Fruit fly (Drosophila melanogaster): ENCODE results near the gene DIP-kappa.

Gene DIP-kappa

DNA sequence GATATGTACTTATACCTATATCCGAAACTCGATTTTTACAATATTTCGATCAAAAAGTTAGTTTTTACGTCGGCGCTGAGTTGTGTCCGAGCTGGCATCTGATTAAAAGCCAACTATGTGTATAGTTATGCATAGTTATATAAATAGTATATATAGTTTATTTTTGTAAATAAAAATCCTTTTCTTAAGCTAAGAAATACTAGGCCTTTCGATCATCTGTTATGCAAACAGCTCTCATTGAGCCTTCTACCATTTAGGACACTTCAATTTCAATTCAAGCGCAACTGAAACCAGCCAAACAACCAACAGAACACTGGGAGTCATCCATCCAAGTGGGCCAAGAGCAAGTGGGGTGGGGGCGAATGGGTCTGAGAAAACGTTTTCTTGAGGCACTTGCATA lies 6.4 kb upstream of the DIP-kappa start, which contains the start of gene CG9014:
Gene CG9014 (minus strand): TSS at position 101 of the 400 bp plus-strand sequence.
- no peak for TF ChIP-seq Ets96B (tag; optimal IDR thresholded peaks at IDR 0.05)
- no peak for TF ChIP-seq achi (GFP tag; optimal IDR thresholded peaks at IDR 0.05)
- TF ChIP-seq CG34406 (GFP tag; optimal IDR thresholded peaks at IDR 0.05) = no peak
- no peak for TF ChIP-seq Hr39 (GFP tag; optimal IDR thresholded peaks at IDR 0.05)
- TF ChIP-seq acj6 (GFP tag; optimal IDR thresholded peaks at IDR 0.05) = no peak
- no peak for TF ChIP-seq dsx (GFP tag; optimal IDR thresholded peaks at IDR 0.05; ENCODE audit: poor library complexity, severe bottlenecking)
- TF ChIP-seq CG11762 (GFP tag; optimal IDR thresholded peaks at IDR 0.05; ENCODE audit: insufficient read depth) = no peak
- TF ChIP-seq CG9139 (GFP tag; optimal IDR thresholded peaks at IDR 0.05) = no peak
- no peak for TF ChIP-seq Blimp-1 (GFP tag; optimal IDR thresholded peaks at IDR 0.05)
- TF ChIP-seq eg (GFP tag; IDR thresholded peaks at IDR 0.05) = no peak
- TF ChIP-seq Hr4 (GFP tag; optimal IDR thresholded peaks at IDR 0.05) = no peak
- no peak for TF ChIP-seq CG6163 (GFP tag; IDR thresholded peaks at IDR 0.05)
- no peak for TF ChIP-seq CG15336 (GFP tag; IDR thresholded peaks at IDR 0.05)
- TF ChIP-seq Sox15 (GFP tag; optimal IDR thresholded peaks at IDR 0.05) = no peak
- TF ChIP-seq CG11294 (GFP tag; IDR thresholded peaks at IDR 0.05) = no peak
- TF ChIP-seq Gug (GFP tag; IDR thresholded peaks at IDR 0.05) = no peak
- TF ChIP-seq Sox14 (GFP tag; optimal IDR thresholded peaks at IDR 0.05) = no peak
- TF ChIP-seq CG8119 (GFP tag; IDR thresholded peaks at IDR 0.05) = no peak
- TF ChIP-seq CG3032 (tag; optimal IDR thresholded peaks at IDR 0.05) = no peak

DNA sequence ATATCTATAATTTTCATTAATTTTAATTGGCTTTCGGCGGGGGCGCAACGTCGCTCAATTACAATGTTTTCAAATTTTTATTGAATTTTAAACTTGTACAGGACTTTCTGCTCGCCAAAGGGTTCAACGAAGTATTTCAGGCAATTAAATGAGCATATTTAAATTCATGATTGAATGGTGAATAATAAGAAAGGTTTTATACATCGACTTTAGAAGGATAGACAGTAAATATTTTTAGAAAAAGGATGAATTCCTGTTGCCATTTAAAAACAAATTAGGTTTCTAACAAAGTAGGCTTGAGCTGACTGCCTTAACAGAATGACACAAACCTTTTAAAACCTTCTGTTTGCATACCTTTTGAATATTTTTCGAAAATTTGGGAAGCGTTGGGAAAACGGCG lies 9.2 kb downstream of the DIP-kappa start, which contains the start of gene Gpo3:
Gene Gpo3 (plus strand): TSS at position 301 of the 400 bp plus-strand sequence.
- no peak for TF ChIP-seq fkh (GFP tag; optimal IDR thresholded peaks at IDR 0.05)

DNA sequence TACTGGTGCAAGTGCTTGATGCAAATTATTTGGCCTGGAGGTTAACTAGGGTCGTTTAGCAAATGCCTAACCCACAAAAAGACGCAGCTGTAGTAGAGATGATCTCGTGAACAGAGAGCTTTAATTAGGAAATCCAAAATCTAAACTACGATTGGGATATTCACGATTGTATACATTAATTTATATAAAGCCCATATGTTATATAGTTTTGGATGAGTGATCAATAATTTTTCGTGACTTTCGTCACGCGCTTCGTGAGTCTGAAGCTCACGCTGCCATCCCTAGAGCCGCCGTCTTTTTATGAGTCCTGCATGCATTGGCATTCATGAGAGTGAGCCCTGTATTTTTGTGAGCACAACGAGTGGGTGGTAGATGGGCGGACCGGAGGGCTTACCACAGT lies 18.1 kb downstream of the DIP-kappa start:
- TF ChIP-seq dsx (GFP tag; optimal IDR thresholded peaks at IDR 0.05; ENCODE audit: poor library complexity, severe bottlenecking) (peak; percentile 4), CG9139 (GFP tag; optimal IDR thresholded peaks at IDR 0.05) (no peak), CG6854 (GFP tag; optimal IDR thresholded peaks at IDR 0.05) (no peak), CG3919 (GFP tag; optimal IDR thresholded peaks at IDR 0.05) (peak; percentile 9), esn (GFP tag; optimal IDR thresholded peaks at IDR 0.05) (no peak), eg (GFP tag; IDR thresholded peaks at IDR 0.05) (0 out of 3 replicates have a peak, but pooled peaks have one; percentile 31), CG6792 (GFP tag; optimal IDR thresholded peaks at IDR 0.05) (no peak), Met (GFP tag; optimal IDR thresholded peaks at IDR 0.05) (peak; percentile 1), CG8319 (GFP tag; optimal IDR thresholded peaks at IDR 0.05) (no peak), CG31627 (GFP tag; optimal IDR thresholded peaks at IDR 0.05) (no peak), Ets21C (GFP tag; optimal IDR thresholded peaks at IDR 0.05) (no peak), CG6163 (GFP tag; IDR thresholded peaks at IDR 0.05) (peak; percentile 66), CG8632 (GFP tag; optimal IDR thresholded peaks at IDR 0.05) (no peak), CG7368 (GFP tag; optimal IDR thresholded peaks at IDR 0.05) (no peak), Lpt (GFP tag; optimal IDR thresholded peaks at IDR 0.05) (no peak), Hr38 (GFP tag; optimal IDR thresholded peaks at IDR 0.05) (no peak), dac (GFP tag; optimal IDR thresholded peaks at IDR 0.05) (no peak), acj6 (GFP tag; optimal IDR thresholded peaks at IDR 0.05) (no peak), spab (GFP tag; optimal IDR thresholded peaks at IDR 0.05) (peak; percentile 0), svp (GFP tag) (peak; percentile 31), CG1621 (tag; optimal IDR thresholded peaks at IDR 0.05) (no peak), CG6276 (GFP tag; optimal IDR thresholded peaks at IDR 0.05) (peak; percentile 13), Hr4 (GFP tag; optimal IDR thresholded peaks at IDR 0.05) (no peak), Ets96B (tag; optimal IDR thresholded peaks at IDR 0.05) (peak; percentile 39), achi (GFP tag; optimal IDR thresholded peaks at IDR 0.05) (no peak), Blimp-1 (GFP tag; optimal IDR thresholded peaks at IDR 0.05) (no peak), CG10669 (GFP tag; optimal IDR thresholded peaks at IDR 0.05) (peak; percentile 22), topi (GFP tag; optimal IDR thresholded peaks at IDR 0.05) (peak; percentile 5), pdm3 (GFP tag; optimal IDR thresholded peaks at IDR 0.05) (no peak), Sox14 (GFP tag; optimal IDR thresholded peaks at IDR 0.05) (no peak), CG16779 (tag; optimal IDR thresholded peaks at IDR 0.05) (no peak), fd59A (GFP tag; optimal IDR thresholded peaks at IDR 0.05) (peak; percentile 7), lz (GFP tag; optimal IDR thresholded peaks at IDR 0.05) (no peak), CG32006 (GFP tag; optimal IDR thresholded peaks at IDR 0.05) (no peak), Sox102F (GFP tag; optimal IDR thresholded peaks at IDR 0.05) (no peak)
